Worm (Caenorhabditis elegans) whole organism, young adult: ENCODE data around the gene F44D12.6.

ENCODE experiments used
- F49E8.2 ChIP-seq: sonication (generic microtip); optimal IDR thresholded peaks from 3 replicates; lab custom pipeline; 2017; ENCODE audit warnings: missing genetic modification characterization, mild to moderate bottlenecking, missing compliant biosample characterization, antibody characterized with exemption, moderate library complexity; ENCODE audit not compliant: insufficient read depth
- bed-1 ChIP-seq: fragments of 200-800 bp; sonication (Bioruptor generic); IDR thresholded peaks from 2 replicates; pipeline ENCODE4 v1.3.6; 2022; ENCODE audit warnings: missing genetic modification reagents, missing genetic modification characterization, missing compliant biosample characterization
- bed-2 ChIP-seq: fragments of 200-800 bp; sonication (Bioruptor generic); IDR thresholded peaks from 2 replicates; pipeline ENCODE4 v1.3.6; 2022; ENCODE audit warnings: missing genetic modification reagents, missing genetic modification characterization, missing compliant biosample characterization
- ceh-91 ChIP-seq: fragments of 200-800 bp; sonication (Bioruptor generic); IDR thresholded peaks from 2 replicates; pipeline ENCODE4 v1.3.6; 2022; ENCODE audit warnings: missing genetic modification reagents, missing genetic modification characterization, missing compliant biosample characterization
- dox-1 ChIP-seq: fragments of 200-800 bp; sonication (Bioruptor generic); IDR thresholded peaks from 2 replicates; pipeline ENCODE4 v1.3.6; 2022; ENCODE audit warnings: missing genetic modification reagents, missing genetic modification characterization, missing compliant biosample characterization
- nhr-120 ChIP-seq: fragments of 200-800 bp; sonication (Bioruptor generic); IDR thresholded peaks from 2 replicates; pipeline ENCODE4 v1.3.6; 2022; ENCODE audit warnings: missing genetic modification characterization, missing compliant biosample characterization
- sea-2 ChIP-seq: fragments of 200-800 bp; sonication (Bioruptor generic); IDR thresholded peaks from 2 replicates; pipeline ENCODE4 v1.3.6; 2022; ENCODE audit warnings: missing genetic modification characterization, missing compliant biosample characterization
- snpc-1.1 ChIP-seq: sonication (generic microtip); optimal IDR thresholded peaks from 2 replicates; lab custom pipeline; 2017; ENCODE audit warnings: missing genetic modification characterization, mild to moderate bottlenecking, missing compliant biosample characterization, antibody characterized with exemption, moderate library complexity, missing genotype, missing genetic modification reagents; ENCODE audit not compliant: insufficient read depth
- snpc-1.3 ChIP-seq: sonication (generic microtip); optimal IDR thresholded peaks from 2 replicates; lab custom pipeline; 2017; ENCODE audit warnings: missing genetic modification characterization, mild to moderate bottlenecking, missing compliant biosample characterization, antibody characterized with exemption, moderate library complexity, missing genotype, missing genetic modification reagents; ENCODE audit not compliant: insufficient read depth
- unc-62 ChIP-seq: fragments of 150-350 bp; optimal IDR thresholded peaks from 2 replicates; lab custom pipeline; 2014; ENCODE audit warnings: missing biosample characterization, missing genetic modification reagents, missing genetic modification characterization
- ztf-28 ChIP-seq: fragments of 200-800 bp; sonication (Bioruptor generic); IDR thresholded peaks from 2 replicates; pipeline ENCODE4 v1.3.6; 2022; ENCODE audit warnings: missing genetic modification reagents, missing genetic modification characterization, missing compliant biosample characterization

- TF ChIP-seq nhr-120 (GFP tag; lab: Robert Waterston, UW) (no peak), bed-2 (GFP tag; lab: Robert Waterston, UW) (no peak), bed-1 (no peak), ceh-91 (GFP tag; lab: Robert Waterston, UW) (no peak), ztf-28 (GFP tag; lab: Robert Waterston, UW) (no peak), snpc-1.3 (tag; lab: Kevin White, UChicago) (no peak), snpc-1.1 (tag; lab: Kevin White, UChicago) (no peak), unc-62 (GFP tag; lab: Kevin White, UChicago) (no peak), F49E8.2 (tag; lab: Kevin White, UChicago) (no peak), sea-2 (no peak), dox-1 (GFP tag; lab: Robert Waterston, UW) (no peak)
Measured at ce11 chrIV:10007758-10008157, 25.4 kb upstream of the F44D12.6 start.
